Worm (Caenorhabditis elegans) whole organism, L4/young adult: Measurements from ENCODE around the gene F49A5.10.

Experiments
- dao-5 ChIP-seq: sonication (generic microtip); optimal IDR thresholded peaks from 2 replicates; lab custom pipeline; 2016; ENCODE audit warnings: missing genotype, missing genetic modification characterization, moderate library complexity, missing compliant biosample characterization
- him-1 ChIP-seq: sonication (generic microtip); optimal IDR thresholded peaks from 2 replicates; lab custom pipeline; 2016; ENCODE audit warnings: missing genotype, missing genetic modification reagents, missing genetic modification characterization, missing compliant biosample characterization

- TF ChIP-seq dao-5 (no peak), him-1 (no peak)
Observed at ce11 chrV:16910864-16911263, 35.8 kb downstream of the F49A5.10 start.
